Worm (Caenorhabditis elegans): ENCODE measurements around the gene K02B2.6.

DNA sequence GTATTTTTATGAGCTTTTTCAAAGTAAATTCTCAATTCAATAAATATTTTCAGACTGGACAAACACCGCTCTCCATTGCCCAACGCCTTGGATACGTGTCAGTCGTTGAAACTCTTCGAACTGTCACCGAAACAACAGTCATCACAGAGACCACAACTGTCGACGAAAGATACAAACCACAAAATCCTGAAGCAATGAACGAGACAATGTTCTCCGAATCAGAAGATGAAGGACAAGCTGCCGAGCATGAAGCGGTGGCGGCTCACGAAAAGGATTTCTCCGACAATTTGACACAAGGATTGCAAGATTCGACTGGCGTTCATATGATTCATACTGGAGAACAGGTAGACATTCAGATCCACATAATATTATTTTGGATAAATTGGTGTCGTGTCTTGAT, 17.7 kb upstream of the K02B2.6 start:
- TF ChIP-seq pha-4 (tag; optimal IDR thresholded peaks at IDR 0.05): no peak
- no peak for TF ChIP-seq elt-3 (tag; optimal IDR thresholded peaks at IDR 0.05)
- no peak for TF ChIP-seq lin-39 (tag; optimal IDR thresholded peaks at IDR 0.05)
- no peak for TF ChIP-seq fkh-2 (tag; optimal IDR thresholded peaks at IDR 0.05)
- no peak for TF ChIP-seq lin-15B (tag; optimal IDR thresholded peaks at IDR 0.05)
- no peak for TF ChIP-seq nfya-1 (tag; optimal IDR thresholded peaks at IDR 0.05; ENCODE audit: insufficient read depth)
- TF ChIP-seq pqm-1 (tag; optimal IDR thresholded peaks at IDR 0.05): no peak
- no peak for TF ChIP-seq aly-2 (tag; optimal IDR thresholded peaks at IDR 0.05)

Data from whole organism, L3 larva.